Worm (Caenorhabditis elegans): ENCODE results near the gene mig-13.
A peak's percentile ranks its signal among the peaks of the same experiment; 100 is the strongest.

mig-13 gene

DNA sequence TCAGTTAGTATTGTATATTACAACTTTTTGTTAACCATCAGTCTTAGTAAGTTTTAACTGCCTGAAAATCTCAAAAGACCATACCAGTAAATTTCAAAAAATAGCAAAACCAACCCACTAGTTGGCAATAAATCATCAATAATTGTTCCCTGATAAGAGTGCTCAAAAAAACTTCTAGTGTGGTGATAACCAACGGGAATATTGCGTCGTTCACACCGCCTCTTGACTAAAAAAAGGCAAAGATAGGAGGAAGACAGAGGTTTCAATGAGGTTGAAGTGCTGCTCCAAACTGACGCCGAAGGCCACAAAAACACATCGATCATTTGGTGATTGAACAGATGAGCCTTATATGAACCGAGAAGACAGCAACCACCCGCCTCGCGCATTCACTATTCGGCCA is 964 bp upstream of the mig-13 start:
- peak; percentile 26 for TF ChIP-seq elt-2 (tag; optimal IDR thresholded peaks at IDR 0.05)
- no peak for TF ChIP-seq nhr-76 (tag; optimal IDR thresholded peaks at IDR 0.05)

DNA sequence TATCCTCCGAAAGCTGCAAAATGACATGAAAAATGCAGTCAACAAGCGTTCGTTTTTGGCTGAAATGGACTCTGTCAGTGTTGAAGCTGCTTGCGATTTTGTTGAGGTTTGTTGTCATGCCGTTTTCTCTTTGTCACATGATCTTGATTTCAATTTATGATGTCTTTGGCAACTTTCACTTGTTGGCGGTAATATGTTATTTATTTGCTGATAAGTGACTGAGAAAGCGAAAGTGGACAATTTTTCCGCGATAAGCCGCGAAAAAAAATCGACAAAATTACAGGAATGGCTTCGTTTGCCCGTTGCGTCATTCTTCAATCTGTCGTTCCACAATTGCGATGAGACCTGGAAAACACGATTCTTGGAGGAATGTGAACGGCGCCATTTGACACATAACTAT is 4.6 kb downstream of the mig-13 start:
- TF ChIP-seq elt-1 (tag; optimal IDR thresholded peaks at IDR 0.05) (no peak), pha-4 (tag; optimal IDR thresholded peaks at IDR 0.05) (peak; percentile 72), eor-1 (tag; optimal IDR thresholded peaks at IDR 0.05) (no peak), ceh-9 (tag; optimal IDR thresholded peaks at IDR 0.05) (no peak), unc-39 (tag; optimal IDR thresholded peaks at IDR 0.05) (no peak), R02D3.7 (tag; optimal IDR thresholded peaks at IDR 0.05) (no peak), nhr-28 (tag; optimal IDR thresholded peaks at IDR 0.05) (no peak), nhr-67 (tag; optimal IDR thresholded peaks at IDR 0.05) (no peak), nhr-25 (tag; optimal IDR thresholded peaks at IDR 0.05) (peak; percentile 26), nfya-1 (tag; optimal IDR thresholded peaks at IDR 0.05; ENCODE audit: insufficient read depth) (peak; percentile 3), pqm-1 (tag; optimal IDR thresholded peaks at IDR 0.05) (peak; percentile 95), tbx-2 (tag; optimal IDR thresholded peaks at IDR 0.05) (no peak), elt-2 (tag; optimal IDR thresholded peaks at IDR 0.05) (peak; percentile 98), nhr-43 (tag; optimal IDR thresholded peaks at IDR 0.05; ENCODE audit: poor library complexity, severe bottlenecking) (peak; percentile 66), jun-1 (tag; optimal IDR thresholded peaks at IDR 0.05) (peak; percentile 79), lsy-12 (tag; optimal IDR thresholded peaks at IDR 0.05) (peak; percentile 18), zag-1 (tag; optimal IDR thresholded peaks at IDR 0.05) (no peak)

DNA sequence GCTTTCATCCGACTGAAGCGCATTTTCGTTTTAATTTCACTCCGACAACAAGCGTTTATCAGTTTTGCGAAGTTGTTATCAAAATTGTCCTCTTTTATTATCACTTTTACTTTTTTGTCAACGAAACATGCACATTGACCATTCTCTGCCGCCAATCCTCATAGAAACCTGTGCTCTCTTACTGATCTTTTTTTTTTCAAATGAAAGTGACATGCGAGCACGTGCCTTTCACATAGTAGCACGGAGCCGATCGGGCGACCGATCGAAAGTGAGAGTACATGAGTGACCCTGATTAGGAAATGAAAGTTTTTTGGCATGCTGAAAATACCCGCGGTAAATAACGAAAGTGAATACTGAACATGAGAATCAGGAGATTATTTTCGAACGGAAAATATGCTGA is 5.9 kb downstream of the mig-13 start:
- no peak for TF ChIP-seq egl-27 (tag; optimal IDR thresholded peaks at IDR 0.05)
- TF ChIP-seq elt-2 (tag; optimal IDR thresholded peaks at IDR 0.05), result peak; percentile 99
- peak; percentile 62 for TF ChIP-seq pha-4 (tag; optimal IDR thresholded peaks at IDR 0.05)
- no peak for TF ChIP-seq lin-39 (tag; optimal IDR thresholded peaks at IDR 0.05)
- TF ChIP-seq jun-1 (tag; optimal IDR thresholded peaks at IDR 0.05), result peak; percentile 85
- no peak for TF ChIP-seq nhr-23 (tag; optimal IDR thresholded peaks at IDR 0.05)
- no peak for TF ChIP-seq nhr-43 (tag; optimal IDR thresholded peaks at IDR 0.05; ENCODE audit: poor library complexity, severe bottlenecking)
- TF ChIP-seq pqm-1 (tag; optimal IDR thresholded peaks at IDR 0.05), result peak; percentile 98

DNA sequence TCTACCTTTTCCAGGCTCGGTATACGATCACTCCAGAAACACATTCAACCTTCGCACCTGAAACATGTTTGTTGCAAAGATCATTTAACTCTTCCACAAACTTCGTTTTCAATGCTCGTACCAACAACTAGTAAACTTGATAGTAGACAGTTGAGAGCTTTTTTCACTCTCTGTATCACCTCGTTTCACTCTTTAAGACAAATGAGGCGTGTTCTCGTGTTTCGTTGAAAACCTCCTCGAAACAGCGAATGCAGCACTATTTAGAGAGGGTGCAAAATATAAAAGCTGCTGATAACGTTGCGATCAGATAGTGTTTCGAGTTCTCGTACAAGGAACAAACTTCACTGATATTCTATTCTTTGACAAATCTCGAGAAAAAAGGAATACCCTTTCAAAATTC is 6.9 kb downstream of the mig-13 start, which contains the start of gene F43C9.1:
TSS of gene F43C9.1 (plus strand) at position 301 of the 400 bp plus-strand sequence.
- TF ChIP-seq elt-2 (tag; optimal IDR thresholded peaks at IDR 0.05) (peak; percentile 61), sea-2 (GFP tag; optimal IDR thresholded peaks at IDR 0.05) (no peak), pqm-1 (tag; optimal IDR thresholded peaks at IDR 0.05) (peak; percentile 15)

DNA sequence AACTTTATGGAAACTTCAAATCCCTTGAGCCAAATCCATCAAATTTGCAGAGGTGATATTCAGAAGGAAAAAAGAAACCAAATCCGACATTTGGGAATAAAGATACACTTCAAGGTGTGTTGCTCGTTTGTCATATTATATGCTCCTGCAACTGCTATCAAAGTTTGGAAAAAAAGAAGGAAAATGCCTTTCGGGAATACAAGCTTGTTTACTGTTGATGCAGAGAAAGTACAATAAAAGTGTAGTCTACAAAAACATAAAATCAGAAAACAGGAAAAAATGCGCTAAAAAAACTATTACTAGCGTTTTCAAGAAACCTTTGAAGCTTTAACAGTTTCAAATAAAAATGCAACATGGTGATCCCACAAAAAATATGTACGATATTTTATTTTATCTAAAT is 9.3 kb downstream of the mig-13 start:
- no peak for TF ChIP-seq ceh-82 (tag; optimal IDR thresholded peaks at IDR 0.05)
- no peak for TF ChIP-seq lsy-12 (tag; optimal IDR thresholded peaks at IDR 0.05)

DNA sequence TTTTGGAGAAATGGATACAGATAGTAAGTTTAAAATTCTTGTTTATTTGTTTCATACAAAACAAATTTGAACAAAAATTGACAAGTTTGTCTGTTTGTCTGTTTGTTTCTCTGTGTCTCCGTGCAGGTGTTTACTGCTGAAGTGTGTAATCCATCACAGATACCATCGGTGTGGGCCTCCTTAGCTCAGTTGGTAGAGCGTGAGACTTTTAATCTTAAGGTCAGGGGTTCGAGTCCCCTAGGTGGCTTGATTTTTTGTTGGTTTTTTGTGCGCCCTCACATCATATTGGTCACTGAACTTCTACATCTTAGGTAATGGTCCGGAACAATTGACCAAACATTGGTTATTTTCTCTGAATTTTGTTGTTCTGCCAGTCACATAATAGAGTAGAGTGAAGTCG is 11.0 kb downstream of the mig-13 start:
- no peak for TF ChIP-seq skn-1 (tag; optimal IDR thresholded peaks at IDR 0.05)
- no peak for TF ChIP-seq fkh-10 (GFP tag; optimal IDR thresholded peaks at IDR 0.05)
- TF ChIP-seq pha-4 (tag; optimal IDR thresholded peaks at IDR 0.05), result peak; percentile 64
- peak; percentile 18 for TF ChIP-seq hmg-11 (tag; optimal IDR thresholded peaks at IDR 0.05)
- TF ChIP-seq jun-1 (tag; optimal IDR thresholded peaks at IDR 0.05), result no peak
- TF ChIP-seq nhr-77 (tag; optimal IDR thresholded peaks at IDR 0.05), result no peak
- no peak for TF ChIP-seq ceh-28 (tag; optimal IDR thresholded peaks at IDR 0.05)
- TF ChIP-seq sea-2 (GFP tag; optimal IDR thresholded peaks at IDR 0.05), result no peak
- no peak for TF ChIP-seq ceh-82 (tag; optimal IDR thresholded peaks at IDR 0.05)
- peak; percentile 19 for TF ChIP-seq nfya-1 (tag; optimal IDR thresholded peaks at IDR 0.05; ENCODE audit: insufficient read depth)
- TF ChIP-seq egl-27 (tag; optimal IDR thresholded peaks at IDR 0.05), result no peak
- TF ChIP-seq elt-1 (tag; optimal IDR thresholded peaks at IDR 0.05), result no peak
- no peak for TF ChIP-seq lin-39 (tag; optimal IDR thresholded peaks at IDR 0.05)
- TF ChIP-seq snpc-4 (tag; optimal IDR thresholded peaks at IDR 0.05), result no peak
- peak in 1 of 3 experiments; percentile 28 for TF ChIP-seq elt-3 (tag; optimal IDR thresholded peaks at IDR 0.05)
- no peak for TF ChIP-seq unc-62 (GFP tag; optimal IDR thresholded peaks at IDR 0.05)
- TF ChIP-seq nhr-25 (tag; optimal IDR thresholded peaks at IDR 0.05), result no peak
- no peak for TF ChIP-seq ztf-11 (tag; optimal IDR thresholded peaks at IDR 0.05)
- TF ChIP-seq unc-39 (tag; optimal IDR thresholded peaks at IDR 0.05), result no peak
- TF ChIP-seq ZK546.5 (tag; optimal IDR thresholded peaks at IDR 0.05), result no peak
- no peak for TF ChIP-seq nhr-11 (tag; optimal IDR thresholded peaks at IDR 0.05)
- no peak for TF ChIP-seq ceh-9 (tag; optimal IDR thresholded peaks at IDR 0.05)
- peak; percentile 15 for TF ChIP-seq nhr-23 (tag; optimal IDR thresholded peaks at IDR 0.05)
- no peak for TF ChIP-seq nhr-12 (tag; optimal IDR thresholded peaks at IDR 0.05)
- peak; percentile 44 for TF ChIP-seq elt-2 (tag; optimal IDR thresholded peaks at IDR 0.05)
- TF ChIP-seq nhr-76 (tag; optimal IDR thresholded peaks at IDR 0.05), result no peak
- no peak for TF ChIP-seq tbx-2 (tag; optimal IDR thresholded peaks at IDR 0.05)
- TF ChIP-seq R02D3.7 (tag; optimal IDR thresholded peaks at IDR 0.05), result no peak
- peak; percentile 21 for TF ChIP-seq lsy-12 (tag; optimal IDR thresholded peaks at IDR 0.05)
- TF ChIP-seq ama-1 (optimal IDR thresholded peaks at IDR 0.05), result no peak
- no peak for TF ChIP-seq egl-5 (tag; optimal IDR thresholded peaks at IDR 0.05)
- TF ChIP-seq lin-15B (tag; optimal IDR thresholded peaks at IDR 0.05), result no peak
- peak; percentile 61 for TF ChIP-seq nhr-43 (tag; optimal IDR thresholded peaks at IDR 0.05; ENCODE audit: poor library complexity, severe bottlenecking)
- no peak for TF ChIP-seq fkh-2 (tag; optimal IDR thresholded peaks at IDR 0.05)
- TF ChIP-seq mdl-1 (tag; optimal IDR thresholded peaks at IDR 0.05), result no peak
